Fruit fly (Drosophila melanogaster) whole organism, embryonic: ENCODE measurements around the gene Trm7-32.

Source experiments
- ATbp ChIP-seq: fragments of 200-800 bp; sonication (Bioruptor generic); optimal IDR thresholded peaks from 2 replicates; lab custom pipeline; 2017; ENCODE audit warnings: missing biosample characterization, mild to moderate bottlenecking, missing genetic modification characterization, missing genetic modification reagents
- Abd-B ChIP-seq: fragments of 200-800 bp; sonication (Bioruptor generic); optimal IDR thresholded peaks from 2 replicates; lab custom pipeline; 2018; ENCODE audit warnings: missing biosample characterization, mild to moderate bottlenecking, missing genetic modification characterization, moderate library complexity
- Bteb2 ChIP-seq: fragments of 200-800 bp; sonication (Bioruptor generic); optimal IDR thresholded peaks from 2 replicates; lab custom pipeline; 2016; ENCODE audit warnings: missing biosample characterization, missing genetic modification characterization
- CG10366 ChIP-seq: fragments of 200-800 bp; sonication (Bioruptor generic); IDR thresholded peaks from 2 replicates; pipeline ENCODE4 v1.3.6; 2022; ENCODE audit warnings: missing biosample characterization, missing genetic modification characterization
- CG11696 ChIP-seq: fragments of 200-800 bp; sonication (Bioruptor generic); IDR thresholded peaks from 2 replicates; pipeline ENCODE4 v1.3.6; 2022; ENCODE audit warnings: missing biosample characterization, missing genetic modification characterization
- CG12104 ChIP-seq: fragments of 200-800 bp; sonication (Bioruptor generic); optimal IDR thresholded peaks from 3 replicates; lab custom pipeline; 2016; ENCODE audit warnings: missing biosample characterization, missing genetic modification characterization
- CG13296 ChIP-seq: fragments of 200-800 bp; sonication (Bioruptor generic); optimal IDR thresholded peaks from 3 replicates; lab custom pipeline; 2018; ENCODE audit warnings: missing biosample characterization, mild to moderate bottlenecking, missing genetic modification characterization
- CG14860 ChIP-seq: fragments of 200-800 bp; sonication (Bioruptor generic); IDR thresholded peaks from 3 replicates; pipeline ENCODE4 v1.3.6; 2022; ENCODE audit warnings: missing biosample characterization, missing genetic modification characterization; ENCODE audit not compliant: partially characterized antibody
- CG16815 ChIP-seq: fragments of 200-800 bp; sonication (Bioruptor generic); optimal IDR thresholded peaks from 3 replicates; lab custom pipeline; 2017; ENCODE audit warnings: missing biosample characterization, mild to moderate bottlenecking, missing genetic modification characterization
- CG17612 ChIP-seq: fragments of 200-800 bp; sonication (Bioruptor generic); IDR thresholded peaks from 2 replicates; pipeline ENCODE4 v1.3.6; 2022; ENCODE audit warnings: missing biosample characterization, missing genetic modification characterization
- CG17912 ChIP-seq: fragments of 200-800 bp; sonication (Bioruptor generic); optimal IDR thresholded peaks from 2 replicates; lab custom pipeline; 2018; ENCODE audit warnings: missing biosample characterization, mild to moderate bottlenecking, missing genetic modification characterization
- CG18619 ChIP-seq: fragments of 200-800 bp; sonication (Bioruptor generic); optimal IDR thresholded peaks from 3 replicates; lab custom pipeline; 2017; ENCODE audit warnings: missing biosample characterization, mild to moderate bottlenecking, missing genetic modification characterization
- CG3065 ChIP-seq: fragments of 200-800 bp; sonication (Bioruptor generic); optimal IDR thresholded peaks from 2 replicates; lab custom pipeline; 2016; ENCODE audit warnings: missing biosample characterization, missing genetic modification characterization
- CG31224 ChIP-seq: fragments of 200-800 bp; sonication (Bioruptor generic); IDR thresholded peaks from 2 replicates; pipeline ENCODE4 v1.3.6; 2022; ENCODE audit warnings: missing biosample characterization, missing genetic modification characterization
- CG4360 ChIP-seq: fragments of 200-800 bp; sonication (Bioruptor generic); IDR thresholded peaks from 2 replicates; pipeline ENCODE4 v1.3.6; 2022; ENCODE audit warnings: missing biosample characterization, missing genetic modification characterization
- CG4404 ChIP-seq: fragments of 200-800 bp; sonication (Bioruptor generic); IDR thresholded peaks from 2 replicates; pipeline ENCODE4 v1.3.6; 2022; ENCODE audit warnings: missing biosample characterization, missing genetic modification characterization
- CG4707 ChIP-seq: fragments of 200-800 bp; sonication (Bioruptor generic); optimal IDR thresholded peaks from 2 replicates; lab custom pipeline; 2018; ENCODE audit warnings: missing biosample characterization, mild to moderate bottlenecking, missing genetic modification characterization, moderate library complexity
- CG6689 ChIP-seq: fragments of 200-800 bp; sonication (Bioruptor generic); IDR thresholded peaks from 2 replicates; pipeline ENCODE4 v1.3.6; 2022; ENCODE audit warnings: missing biosample characterization, missing genetic modification characterization
- CG8281 ChIP-seq: fragments of 200-800 bp; sonication (Bioruptor generic); optimal IDR thresholded peaks from 2 replicates; lab custom pipeline; 2018; ENCODE audit warnings: missing biosample characterization, mild to moderate bottlenecking, missing genetic modification characterization, moderate library complexity
- CG8359 ChIP-seq: fragments of 200-800 bp; sonication (Bioruptor generic); optimal IDR thresholded peaks from 2 replicates; lab custom pipeline; 2017; ENCODE audit warnings: missing biosample characterization, mild to moderate bottlenecking, missing genetic modification characterization, borderline replicate concordance
- CG8944 ChIP-seq: fragments of 200-800 bp; sonication (Bioruptor generic); optimal IDR thresholded peaks from 3 replicates; lab custom pipeline; 2016; ENCODE audit warnings: missing biosample characterization, missing genetic modification characterization
- CG9437 ChIP-seq: fragments of 200-800 bp; sonication (Bioruptor generic); optimal IDR thresholded peaks from 2 replicates; lab custom pipeline; 2018; ENCODE audit warnings: missing biosample characterization, mild to moderate bottlenecking, missing genetic modification characterization
- CG9609 ChIP-seq: fragments of 200-800 bp; sonication (Bioruptor generic); optimal IDR thresholded peaks from 3 replicates; lab custom pipeline; 2016; ENCODE audit warnings: missing biosample characterization, missing genetic modification characterization
- Camta ChIP-seq: fragments of 200-800 bp; sonication (Bioruptor generic); optimal IDR thresholded peaks from 2 replicates; lab custom pipeline; 2016; ENCODE audit warnings: missing biosample characterization, missing genetic modification characterization
- Chrac-16 ChIP-seq: fragments of 200-800 bp; sonication (Bioruptor generic); optimal IDR thresholded peaks from 3 replicates; lab custom pipeline; 2016; ENCODE audit warnings: missing biosample characterization, missing genetic modification characterization
- Dref ChIP-seq: fragments of 200-800 bp; sonication (Bioruptor generic); IDR thresholded peaks from 2 replicates; pipeline ENCODE4 v1.3.6; 2022; ENCODE audit warnings: missing biosample characterization, missing genetic modification characterization
- HLH3B ChIP-seq: fragments of 200-800 bp; sonication (Bioruptor generic); IDR thresholded peaks from 2 replicates; pipeline ENCODE4 v1.3.6; 2022; ENCODE audit warnings: missing biosample characterization, missing genetic modification characterization
- Hmx ChIP-seq: fragments of 200-800 bp; sonication (Bioruptor generic); optimal IDR thresholded peaks from 2 replicates; lab custom pipeline; 2016; ENCODE audit warnings: missing biosample characterization, missing genetic modification characterization
- Lim3 ChIP-seq: fragments of 200-800 bp; sonication (Bioruptor generic); IDR thresholded peaks from 2 replicates; pipeline ENCODE4 v1.3.6; 2022; ENCODE audit warnings: missing biosample characterization, missing genetic modification characterization
- MBD-R2 ChIP-seq: fragments of 200-800 bp; sonication (Bioruptor generic); IDR thresholded peaks from 2 replicates; pipeline ENCODE4 v1.3.6; 2022; ENCODE audit warnings: missing biosample characterization, missing genetic modification characterization
- Sry-δ ChIP-seq: fragments of 200-800 bp; sonication (Bioruptor generic); optimal IDR thresholded peaks from 2 replicates; lab custom pipeline; 2016; ENCODE audit warnings: missing biosample characterization, missing genetic modification characterization
- amos ChIP-seq: fragments of 200-800 bp; sonication (Bioruptor generic); IDR thresholded peaks from 2 replicates; pipeline ENCODE4 v1.3.6; 2022; ENCODE audit warnings: missing biosample characterization, missing genetic modification characterization; ENCODE audit not compliant: partially characterized antibody
- az2 ChIP-seq: fragments of 200-800 bp; sonication (Bioruptor generic); optimal IDR thresholded peaks from 3 replicates; lab custom pipeline; 2016; ENCODE audit warnings: missing biosample characterization, missing genetic modification characterization
- bbx ChIP-seq: fragments of 200-800 bp; sonication (Bioruptor generic); IDR thresholded peaks from 2 replicates; pipeline ENCODE4 v1.3.6; 2022; ENCODE audit warnings: missing biosample characterization, missing genetic modification characterization; ENCODE audit not compliant: partially characterized antibody
- dm ChIP-seq: fragments of 200-800 bp; sonication (Bioruptor generic); optimal IDR thresholded peaks from 3 replicates; lab custom pipeline; 2016; ENCODE audit warnings: missing biosample characterization, missing genetic modification characterization
- fd64A ChIP-seq: fragments of 200-800 bp; sonication (Bioruptor generic); optimal IDR thresholded peaks from 3 replicates; lab custom pipeline; 2018; ENCODE audit warnings: missing biosample characterization, mild to moderate bottlenecking, missing genetic modification characterization
- fu2 ChIP-seq: fragments of 200-800 bp; sonication (Bioruptor generic); optimal IDR thresholded peaks from 2 replicates; lab custom pipeline; 2016; ENCODE audit warnings: missing biosample characterization, missing genetic modification characterization
- grn ChIP-seq: fragments of 200-800 bp; sonication (Bioruptor generic); optimal IDR thresholded peaks from 3 replicates; lab custom pipeline; 2017; ENCODE audit warnings: missing biosample characterization, missing genetic modification characterization
- gro ChIP-seq: fragments of 200-800 bp; sonication (Bioruptor generic); optimal IDR thresholded peaks from 2 replicates; lab custom pipeline; 2016; ENCODE audit warnings: missing biosample characterization, missing genetic modification characterization
- her ChIP-seq: fragments of 200-800 bp; sonication (Bioruptor generic); optimal IDR thresholded peaks from 2 replicates; lab custom pipeline; 2016; ENCODE audit warnings: missing biosample characterization, missing genetic modification characterization
- ken ChIP-seq: fragments of 200-800 bp; sonication (Bioruptor generic); IDR thresholded peaks from 3 replicates; pipeline ENCODE4 v1.3.6; 2022; ENCODE audit warnings: missing biosample characterization, missing genetic modification characterization
- knrl ChIP-seq: fragments of 200-800 bp; sonication (Bioruptor generic); IDR thresholded peaks from 3 replicates; pipeline ENCODE4 v1.3.6; 2022; ENCODE audit warnings: missing biosample characterization, missing genetic modification characterization; ENCODE audit not compliant: partially characterized antibody
- lab ChIP-seq: fragments of 200-800 bp; sonication (Bioruptor generic); optimal IDR thresholded peaks from 3 replicates; lab custom pipeline; 2017; ENCODE audit warnings: missing biosample characterization, missing genetic modification characterization, mild to moderate bottlenecking, moderate library complexity, missing genetic modification reagents
- odd ChIP-seq: fragments of 200-800 bp; sonication (Bioruptor generic); optimal IDR thresholded peaks from 2 replicates; lab custom pipeline; 2017; ENCODE audit warnings: missing biosample characterization, mild to moderate bottlenecking, missing genetic modification characterization
- p53 ChIP-seq: fragments of 200-800 bp; sonication (Bioruptor generic); optimal IDR thresholded peaks from 2 replicates; lab custom pipeline; 2016; ENCODE audit warnings: missing biosample characterization, missing genetic modification characterization
- pan ChIP-seq, 4 experiments: fragments of >200 bp in 3 of 4; fragments of 200-800 bp in 1 of 4; sonication (Bioruptor generic) in 1 of 4; optimal IDR thresholded peaks in 3 of 4; IDR thresholded peaks in 1 of 4; 2 replicates each; pipeline versions ENCODE4 v1.3.6 to Lab custom; 2017 to 2022; ENCODE audit warnings: missing biosample characterization in 2 of 4, missing genetic modification characterization in 2 of 4, mixed read lengths in 1 of 4
- ro ChIP-seq: fragments of 200-800 bp; sonication (Bioruptor generic); IDR thresholded peaks from 2 replicates; pipeline ENCODE4 v1.3.6; 2022; ENCODE audit warnings: missing biosample characterization, missing genetic modification characterization
- row ChIP-seq: fragments of 200-800 bp; sonication (Bioruptor generic); IDR thresholded peaks from 3 replicates; pipeline ENCODE4 v1.3.6; 2022; ENCODE audit warnings: missing biosample characterization, missing genetic modification characterization
- seq ChIP-seq: fragments of 200-800 bp; sonication (Bioruptor generic); IDR thresholded peaks from 2 replicates; pipeline ENCODE4 v1.3.6; 2022; ENCODE audit warnings: missing biosample characterization, missing genetic modification characterization
- trem ChIP-seq: fragments of 200-800 bp; optimal IDR thresholded peaks from 3 replicates; lab custom pipeline; 2019; ENCODE audit warnings: missing biosample characterization, mild to moderate bottlenecking, missing genetic modification characterization, moderate library complexity
- wdn ChIP-seq: fragments of 200-800 bp; sonication (Bioruptor generic); IDR thresholded peaks from 2 replicates; pipeline ENCODE4 v1.3.6; 2022; ENCODE audit warnings: missing biosample characterization, missing genetic modification characterization

The Trm7-32 gene

DNA sequence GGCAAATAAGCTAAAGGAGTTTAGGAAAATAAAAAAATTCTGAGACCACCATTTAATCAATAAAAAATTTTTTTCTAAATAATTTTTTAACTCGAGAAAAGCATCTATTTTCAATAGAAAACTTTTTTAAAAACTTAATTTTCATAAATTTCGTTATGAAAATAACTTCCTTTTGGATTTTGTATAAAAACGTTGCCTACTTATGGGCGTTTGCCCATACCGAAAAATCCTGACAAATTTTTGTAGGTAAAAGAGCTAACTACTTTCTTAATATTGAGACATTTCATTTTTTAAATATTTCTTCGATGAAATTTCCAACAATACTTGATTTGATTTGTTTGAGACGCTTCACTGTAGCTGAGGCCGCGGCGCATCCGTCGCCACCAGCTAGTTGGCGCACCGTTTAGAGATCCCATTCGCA lies 19.8 kb downstream of the Trm7-32 start (continued):
- TF ChIP-seq lab: peak; percentile 35
- TF ChIP-seq CG8359 (GFP tag; lab: Kevin White, UChicago): no peak
- peak; percentile 18 for TF ChIP-seq trem (tag; lab: Kevin White, UChicago)
- no peak for TF ChIP-seq Hmx (GFP tag; lab: Kevin White, UChicago)
- TF ChIP-seq CG8944 (GFP tag; lab: Kevin White, UChicago): no peak
- TF ChIP-seq CG17912 (GFP tag; lab: Kevin White, UChicago): no peak
- peak; percentile 54 for TF ChIP-seq CG9437 (GFP tag; lab: Kevin White, UChicago)
- TF ChIP-seq gro (GFP tag; lab: Kevin White, UChicago): no peak
- 0 out of 2 replicates have a peak, but pooled peaks have one; percentile 25 for TF ChIP-seq HLH3B (GFP tag; lab: Robert Waterston, UW)
- no peak for TF ChIP-seq ken (GFP tag; lab: Robert Waterston, UW)
- TF ChIP-seq grn: no peak
- TF ChIP-seq her (GFP tag; lab: Kevin White, UChicago): no peak
- TF ChIP-seq CG17612 (GFP tag; lab: Robert Waterston, UW): no peak
- TF ChIP-seq seq (GFP tag; lab: Robert Waterston, UW): no peak; the same call in none of the 2 replicates
- TF ChIP-seq CG31224: no peak
- peak; percentile 32; the same call in 1 of the 2 replicates for TF ChIP-seq CG4404 (GFP tag; lab: Robert Waterston, UW)
- peak; percentile 14 for TF ChIP-seq Chrac-16
- no peak for TF ChIP-seq Dref (GFP tag; lab: Robert Waterston, UW)
- no peak for TF ChIP-seq MBD-R2 (GFP tag; lab: Robert Waterston, UW)
- TF ChIP-seq ro (GFP tag; lab: Robert Waterston, UW): no peak
- peak; percentile 8 for TF ChIP-seq Abd-B (GFP tag; lab: Kevin White, UChicago)
- no peak for TF ChIP-seq Sry-δ (GFP tag; lab: Kevin White, UChicago)
- no peak for TF ChIP-seq Camta
- TF ChIP-seq fd64A (GFP tag; lab: Kevin White, UChicago): no peak
- TF ChIP-seq CG4360: no peak
- peak; percentile 27 for TF ChIP-seq CG18619 (GFP tag; lab: Kevin White, UChicago)
- peak; percentile 27 for TF ChIP-seq Bteb2 (GFP tag; lab: Kevin White, UChicago)
- no peak for TF ChIP-seq pan (optimal IDR thresholded peaks at IDR 0.05; lab: Kevin White, UChicago)
- no peak for TF ChIP-seq pan (GFP tag; optimal IDR thresholded peaks at IDR 0.05 in 1 of 2, IDR thresholded peaks at IDR 0.05 in 1 of 2)
- TF ChIP-seq dm: no peak
- peak; percentile 30 for TF ChIP-seq CG16815 (GFP tag; lab: Kevin White, UChicago)
- no peak for TF ChIP-seq CG8281 (tag; lab: Kevin White, UChicago)
- no peak for TF ChIP-seq knrl (GFP tag; lab: Robert Waterston, UW)
- TF ChIP-seq Lim3: no peak
- TF ChIP-seq CG12104 (GFP tag; lab: Kevin White, UChicago): peak; percentile 56
- TF ChIP-seq p53: no peak
- TF ChIP-seq fu2 (GFP tag; lab: Kevin White, UChicago): no peak
- TF ChIP-seq ATbp (GFP tag; lab: Kevin White, UChicago): peak; percentile 11
- no peak for TF ChIP-seq bbx
- TF ChIP-seq row: peak; percentile 61
- TF ChIP-seq CG6689: 0 out of 2 replicates have a peak, but pooled peaks have one; percentile 44
- peak; percentile 10 for TF ChIP-seq odd (GFP tag; lab: Kevin White, UChicago)
- no peak for TF ChIP-seq CG14860
- TF ChIP-seq az2 (GFP tag; lab: Kevin White, UChicago): peak; percentile 39
- TF ChIP-seq CG13296 (GFP tag; lab: Kevin White, UChicago): no peak
- TF ChIP-seq CG10366: no peak
- no peak for TF ChIP-seq amos (GFP tag; lab: Robert Waterston, UW)
- no peak for TF ChIP-seq wdn (GFP tag; lab: Robert Waterston, UW)
- TF ChIP-seq CG9609 (GFP tag; lab: Kevin White, UChicago): peak; percentile 43
- TF ChIP-seq CG4707 (GFP tag; lab: Kevin White, UChicago): no peak
- TF ChIP-seq CG3065 (GFP tag; lab: Kevin White, UChicago): no peak
- TF ChIP-seq CG11696 (GFP tag; lab: Robert Waterston, UW): no peak
